Fruit fly (Drosophila melanogaster): ENCODE results near the gene ATPsynepsilonL.
A peak's percentile ranks its signal among the peaks of the same experiment; 100 is the strongest.

The ATPsynepsilonL gene

DNA sequence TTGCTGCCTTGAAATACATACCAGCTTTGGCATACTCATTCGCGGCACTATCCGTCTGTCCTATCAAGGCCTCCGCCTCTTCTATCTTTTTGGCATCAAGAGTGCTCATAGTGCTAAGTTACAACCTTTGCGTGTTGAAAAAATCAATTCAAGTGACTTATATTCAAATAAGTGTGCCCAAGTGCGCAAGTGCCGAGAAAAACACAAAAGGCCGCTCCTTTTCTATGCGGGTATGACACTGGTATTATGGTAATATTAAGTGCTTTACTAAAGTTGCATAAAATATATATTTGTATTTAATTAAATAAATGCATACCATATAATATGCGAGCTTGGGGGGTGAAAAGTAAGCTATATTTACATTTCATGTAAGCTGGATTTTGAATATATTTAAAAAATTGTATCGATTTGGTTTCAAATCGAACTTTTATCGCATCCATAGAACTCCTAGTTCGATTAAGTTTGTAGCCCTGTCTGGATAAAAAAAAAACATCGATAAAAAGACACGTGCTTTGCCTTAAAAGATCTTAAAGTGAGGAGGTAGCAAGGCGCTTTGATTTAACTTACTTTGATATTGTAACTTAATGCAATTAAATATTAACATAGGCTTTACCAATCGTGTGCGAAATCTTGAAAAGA is at the start of gene ATPsynepsilonL, which contains the start of gene gammaSnap2:
ATPsynepsilonL (plus strand) TSS at position 508 of the 639 bp plus-strand sequence.
gammaSnap2 (minus strand) TSS at position 135 of the 639 bp plus-strand sequence.
- TF ChIP-seq tj (GFP tag; optimal IDR thresholded peaks at IDR 0.05) (no peak), CG12768 (GFP tag; optimal IDR thresholded peaks at IDR 0.05) (no peak), Clk (GFP tag; optimal IDR thresholded peaks at IDR 0.05) (no peak), CG14711 (tag; optimal IDR thresholded peaks at IDR 0.05) (no peak), pad (GFP tag; optimal IDR thresholded peaks at IDR 0.05) (no peak), Mnt (GFP tag; optimal IDR thresholded peaks at IDR 0.05) (no peak), Hr96 (GFP tag; optimal IDR thresholded peaks at IDR 0.05) (no peak), CG7101 (tag; optimal IDR thresholded peaks at IDR 0.05) (no peak), ovo (GFP tag; optimal IDR thresholded peaks at IDR 0.05) (no peak), cnc (optimal IDR thresholded peaks at IDR 0.05) (no peak), cic (GFP tag; optimal IDR thresholded peaks at IDR 0.05) (no peak), CG11617 (GFP tag; optimal IDR thresholded peaks at IDR 0.05) (no peak), CG5204 (GFP tag; optimal IDR thresholded peaks at IDR 0.05) (no peak), CG33017 (tag; optimal IDR thresholded peaks at IDR 0.05) (no peak), kay (GFP tag; ENCODE audit: borderline replicate concordance) (no peak), toe (GFP tag; optimal IDR thresholded peaks at IDR 0.05) (no peak), Crg-1 (GFP tag; optimal IDR thresholded peaks at IDR 0.05) (no peak), CG1620 (GFP tag; optimal IDR thresholded peaks at IDR 0.05) (no peak), bab1 (GFP tag; optimal IDR thresholded peaks at IDR 0.05) (no peak), CG7045 (GFP tag; optimal IDR thresholded peaks at IDR 0.05) (no peak)

- TF ChIP-seq CG7101 (tag; optimal IDR thresholded peaks at IDR 0.05) (peak; percentile 49), cic (GFP tag; optimal IDR thresholded peaks at IDR 0.05) (peak; percentile 25), bab1 (GFP tag; optimal IDR thresholded peaks at IDR 0.05) (no peak), cnc (optimal IDR thresholded peaks at IDR 0.05) (no peak), Crg-1 (GFP tag; optimal IDR thresholded peaks at IDR 0.05) (no peak), Mnt (GFP tag; optimal IDR thresholded peaks at IDR 0.05) (no peak), CG7045 (GFP tag; optimal IDR thresholded peaks at IDR 0.05) (no peak), CG12768 (GFP tag; optimal IDR thresholded peaks at IDR 0.05) (peak; percentile 35), CG33017 (tag; optimal IDR thresholded peaks at IDR 0.05) (peak; percentile 62), tj (GFP tag; optimal IDR thresholded peaks at IDR 0.05) (no peak), ovo (GFP tag; optimal IDR thresholded peaks at IDR 0.05) (no peak), toe (GFP tag; optimal IDR thresholded peaks at IDR 0.05) (no peak), CG11617 (GFP tag; optimal IDR thresholded peaks at IDR 0.05) (peak; percentile 47), Hr96 (GFP tag; optimal IDR thresholded peaks at IDR 0.05) (peak; percentile 21), CG14711 (tag; optimal IDR thresholded peaks at IDR 0.05) (no peak), CG5204 (GFP tag; optimal IDR thresholded peaks at IDR 0.05) (peak; percentile 53), pad (GFP tag; optimal IDR thresholded peaks at IDR 0.05) (peak; percentile 24), Clk (GFP tag; optimal IDR thresholded peaks at IDR 0.05) (no peak), kay (GFP tag; ENCODE audit: borderline replicate concordance) (peak; percentile 7), CG1620 (GFP tag; optimal IDR thresholded peaks at IDR 0.05) (no peak)
Observed at dm6 chr3R:10075323-10075788, 46.2 kb upstream of the ATPsynepsilonL start, which contains the start of gene Alp13. Gene Alp13 (minus strand): TSS chr3R:10075373.

DNA sequence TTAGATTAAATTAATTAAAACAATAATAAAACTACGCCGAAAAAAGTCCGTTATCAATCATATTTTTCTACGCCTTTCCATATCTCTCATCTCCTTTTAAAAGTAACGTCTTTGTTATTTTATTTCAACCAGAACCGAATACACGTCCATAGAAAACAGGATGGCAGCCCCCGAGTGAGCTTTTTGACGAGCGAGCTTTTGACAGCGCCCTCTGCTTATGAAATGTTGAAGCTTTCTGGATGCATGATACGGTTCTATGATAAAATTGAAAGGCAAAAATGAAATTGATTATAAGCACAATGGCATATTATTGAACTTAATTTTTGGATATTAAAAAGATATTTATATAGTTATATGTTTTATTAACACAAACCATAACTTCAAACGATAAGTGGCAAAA is 44.9 kb upstream of the ATPsynepsilonL start:
- TF ChIP-seq CG7045 (GFP tag; optimal IDR thresholded peaks at IDR 0.05) (no peak), CG33017 (tag; optimal IDR thresholded peaks at IDR 0.05) (peak; percentile 16), CG7101 (tag; optimal IDR thresholded peaks at IDR 0.05) (peak; percentile 27), tj (GFP tag; optimal IDR thresholded peaks at IDR 0.05) (no peak), Mnt (GFP tag; optimal IDR thresholded peaks at IDR 0.05) (peak; percentile 9), CG14711 (tag; optimal IDR thresholded peaks at IDR 0.05) (no peak), cnc (optimal IDR thresholded peaks at IDR 0.05) (no peak), Hr96 (GFP tag; optimal IDR thresholded peaks at IDR 0.05) (no peak), cic (GFP tag; optimal IDR thresholded peaks at IDR 0.05) (no peak), Crg-1 (GFP tag; optimal IDR thresholded peaks at IDR 0.05) (peak; percentile 30), bab1 (GFP tag; optimal IDR thresholded peaks at IDR 0.05) (peak; percentile 36), ovo (GFP tag; optimal IDR thresholded peaks at IDR 0.05) (no peak), CG5204 (GFP tag; optimal IDR thresholded peaks at IDR 0.05) (no peak), CG11617 (GFP tag; optimal IDR thresholded peaks at IDR 0.05) (no peak), kay (GFP tag; ENCODE audit: borderline replicate concordance) (peak; percentile 74), Clk (GFP tag; optimal IDR thresholded peaks at IDR 0.05) (no peak), CG1620 (GFP tag; optimal IDR thresholded peaks at IDR 0.05) (peak; percentile 19), pad (GFP tag; optimal IDR thresholded peaks at IDR 0.05) (peak; percentile 42), CG12768 (GFP tag; optimal IDR thresholded peaks at IDR 0.05) (no peak), toe (GFP tag; optimal IDR thresholded peaks at IDR 0.05) (no peak)

- TF ChIP-seq kay (GFP tag; ENCODE audit: borderline replicate concordance), result peak; percentile 97
- peak; percentile 0 for TF ChIP-seq CG14711 (tag; optimal IDR thresholded peaks at IDR 0.05)
- no peak for TF ChIP-seq cnc (optimal IDR thresholded peaks at IDR 0.05)
Observed at dm6 chr3R:10078468-10079143, 43.0 kb upstream of the ATPsynepsilonL start.

DNA sequence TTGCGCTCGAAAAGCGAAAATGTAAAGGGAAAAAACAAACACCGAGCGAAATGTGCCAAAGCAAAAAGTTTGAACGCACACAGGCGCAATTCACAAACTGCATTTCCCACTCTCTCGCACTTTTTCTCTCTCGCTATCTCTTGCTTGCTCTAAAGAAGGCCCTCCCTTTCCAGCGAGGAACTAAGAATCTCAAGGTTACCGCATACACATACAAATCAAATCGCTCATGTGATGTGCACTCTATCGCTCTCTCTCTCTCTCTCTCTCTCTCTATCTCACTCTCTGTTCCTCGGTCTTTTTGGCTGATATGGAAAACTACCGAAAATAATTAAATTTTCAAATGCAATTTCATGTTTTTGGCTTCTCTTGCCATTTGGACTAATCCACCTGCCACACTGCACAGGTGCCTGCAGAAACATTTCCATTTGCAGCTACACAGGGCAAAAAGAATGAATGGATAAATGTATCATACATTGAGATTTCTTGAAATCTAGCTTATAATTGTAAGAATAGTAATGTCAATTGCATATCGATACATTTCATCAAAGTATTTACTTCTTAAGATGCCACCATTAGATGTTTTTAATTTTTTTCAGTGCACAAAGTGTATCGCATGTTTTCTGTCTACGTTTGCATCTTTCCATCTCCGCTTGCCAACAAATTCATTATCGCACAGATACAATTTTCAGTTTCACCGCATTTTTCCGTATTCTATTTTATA is 42.1 kb upstream of the ATPsynepsilonL start:
- TF ChIP-seq CG14711 (tag; optimal IDR thresholded peaks at IDR 0.05) (peak; percentile 94), ovo (GFP tag; optimal IDR thresholded peaks at IDR 0.05) (peak; percentile 73), kay (GFP tag; ENCODE audit: borderline replicate concordance) (no peak), CG5204 (GFP tag; optimal IDR thresholded peaks at IDR 0.05) (peak; percentile 98), bab1 (GFP tag; optimal IDR thresholded peaks at IDR 0.05) (peak; percentile 11), CG12768 (GFP tag; optimal IDR thresholded peaks at IDR 0.05) (peak; percentile 99), Mnt (GFP tag; optimal IDR thresholded peaks at IDR 0.05) (peak; percentile 75), tj (GFP tag; optimal IDR thresholded peaks at IDR 0.05) (peak; percentile 93), CG7101 (tag; optimal IDR thresholded peaks at IDR 0.05) (peak; percentile 97), Hr96 (GFP tag; optimal IDR thresholded peaks at IDR 0.05) (peak; percentile 93), CG7045 (GFP tag; optimal IDR thresholded peaks at IDR 0.05) (peak; percentile 98), Clk (GFP tag; optimal IDR thresholded peaks at IDR 0.05) (peak; percentile 97), CG33017 (tag; optimal IDR thresholded peaks at IDR 0.05) (peak; percentile 98), pad (GFP tag; optimal IDR thresholded peaks at IDR 0.05) (peak; percentile 83), CG11617 (GFP tag; optimal IDR thresholded peaks at IDR 0.05) (peak; percentile 97), Crg-1 (GFP tag; optimal IDR thresholded peaks at IDR 0.05) (peak; percentile 93), cnc (optimal IDR thresholded peaks at IDR 0.05) (peak in 1 of 2 experiments; percentile 64), cic (GFP tag; optimal IDR thresholded peaks at IDR 0.05) (peak; percentile 76), toe (GFP tag; optimal IDR thresholded peaks at IDR 0.05) (peak; percentile 97), CG1620 (GFP tag; optimal IDR thresholded peaks at IDR 0.05) (peak; percentile 85)
